Fruit fly (Drosophila melanogaster) whole organism, prepupa: ENCODE data around the gene Sry-beta.
A peak's percentile ranks its signal among the peaks of the same experiment; 100 is the strongest.

Experiments used
- Blimp-1 ChIP-seq: fragments of 200-800 bp; sonication (Bioruptor generic); optimal IDR thresholded peaks from 3 replicates; lab custom pipeline; 2017; ENCODE audit warnings: missing biosample characterization, missing genetic modification characterization, mild to moderate bottlenecking, moderate library complexity, missing genetic modification reagents
- CG10631 ChIP-seq: fragments of 200-800 bp; sonication (Bioruptor generic); optimal IDR thresholded peaks from 2 replicates; lab custom pipeline; 2016; ENCODE audit warnings: missing biosample characterization, missing genetic modification characterization
- CG10669 ChIP-seq: fragments of 200-800 bp; sonication (Bioruptor generic); optimal IDR thresholded peaks from 3 replicates; lab custom pipeline; 2018; ENCODE audit warnings: missing biosample characterization, mild to moderate bottlenecking, missing genetic modification characterization, moderate library complexity
- CG11294 ChIP-seq: fragments of 200-800 bp; sonication (Bioruptor generic); IDR thresholded peaks from 2 replicates; pipeline ENCODE4 v1.3.6; 2022; ENCODE audit warnings: missing biosample characterization, missing genetic modification characterization
- CG11762 ChIP-seq: fragments of 200-800 bp; sonication (Bioruptor generic); optimal IDR thresholded peaks from 3 replicates; lab custom pipeline; 2016; ENCODE audit warnings: missing biosample characterization, missing genetic modification characterization; ENCODE audit not compliant: insufficient read depth
- CG11902 ChIP-seq: fragments of 200-800 bp; sonication (Bioruptor generic); optimal IDR thresholded peaks from 3 replicates; lab custom pipeline; 2016; ENCODE audit warnings: missing biosample characterization, missing genetic modification characterization
- CG15336 ChIP-seq: fragments of 200-800 bp; sonication (Bioruptor generic); IDR thresholded peaks from 2 replicates; pipeline ENCODE4 v1.3.6; 2022; ENCODE audit warnings: missing biosample characterization, missing genetic modification characterization
- CG31627 ChIP-seq: fragments of 200-800 bp; sonication (Bioruptor generic); optimal IDR thresholded peaks from 3 replicates; lab custom pipeline; 2016; ENCODE audit warnings: missing biosample characterization, missing genetic modification characterization
- CG32006 ChIP-seq: fragments of 200-800 bp; sonication (Bioruptor generic); optimal IDR thresholded peaks from 3 replicates; lab custom pipeline; 2017; ENCODE audit warnings: missing biosample characterization, mild to moderate bottlenecking, missing genetic modification characterization
- CG3919 ChIP-seq: fragments of 200-800 bp; sonication (Bioruptor generic); optimal IDR thresholded peaks from 3 replicates; lab custom pipeline; 2016; ENCODE audit warnings: missing biosample characterization, missing genetic modification characterization
- CG4318 ChIP-seq: fragments of 200-800 bp; sonication (Bioruptor generic); optimal IDR thresholded peaks from 3 replicates; lab custom pipeline; 2017; ENCODE audit warnings: missing biosample characterization, mild to moderate bottlenecking, missing genetic modification characterization
- CG6163 ChIP-seq: fragments of 200-800 bp; sonication (Bioruptor generic); IDR thresholded peaks from 3 replicates; pipeline ENCODE4 v1.3.6; 2022; ENCODE audit warnings: missing biosample characterization, missing genetic modification characterization
- CG6276 ChIP-seq: fragments of 200-800 bp; sonication (Bioruptor generic); optimal IDR thresholded peaks from 2 replicates; lab custom pipeline; 2017; ENCODE audit warnings: missing biosample characterization, mild to moderate bottlenecking, missing genetic modification characterization
- CG6792 ChIP-seq: fragments of 200-800 bp; sonication (Bioruptor generic); optimal IDR thresholded peaks from 3 replicates; lab custom pipeline; 2016; ENCODE audit warnings: missing biosample characterization, missing genetic modification characterization
- CG6808 ChIP-seq: fragments of 200-800 bp; sonication (Bioruptor generic); optimal IDR thresholded peaks from 3 replicates; lab custom pipeline; 2017; ENCODE audit warnings: missing biosample characterization, missing genetic modification characterization, mild to moderate bottlenecking, moderate library complexity, missing genetic modification reagents
- CG6854 ChIP-seq: fragments of 200-800 bp; sonication (Bioruptor generic); optimal IDR thresholded peaks from 2 replicates; lab custom pipeline; 2017; ENCODE audit warnings: missing biosample characterization, mild to moderate bottlenecking, missing genetic modification characterization
- CG7368 ChIP-seq: fragments of 200-800 bp; sonication (Bioruptor generic); optimal IDR thresholded peaks from 3 replicates; lab custom pipeline; 2016; ENCODE audit warnings: missing biosample characterization, missing genetic modification characterization
- CG8119 ChIP-seq: fragments of 200-800 bp; sonication (Bioruptor generic); IDR thresholded peaks from 3 replicates; pipeline ENCODE4 v1.3.6; 2022; ENCODE audit warnings: missing biosample characterization, missing genetic modification characterization
- CG8319 ChIP-seq: fragments of 200-800 bp; sonication (Bioruptor generic); optimal IDR thresholded peaks from 3 replicates; lab custom pipeline; 2016; ENCODE audit warnings: missing biosample characterization, missing genetic modification characterization
- CG9139 ChIP-seq: fragments of 200-800 bp; sonication (Bioruptor generic); optimal IDR thresholded peaks from 3 replicates; lab custom pipeline; 2017; ENCODE audit warnings: missing biosample characterization, mild to moderate bottlenecking, missing genetic modification characterization
- Eip75B ChIP-seq: fragments of 200-800 bp; sonication (Bioruptor generic); optimal IDR thresholded peaks from 3 replicates; lab custom pipeline; 2016; ENCODE audit warnings: missing biosample characterization, missing genetic modification characterization
- Eip78C ChIP-seq: fragments of 200-800 bp; sonication (Bioruptor generic); peaks from one replicate; lab custom pipeline; 2016; ENCODE audit warnings: missing biosample characterization, missing genetic modification characterization
- Eip93F ChIP-seq: fragments of 200-800 bp; sonication (Bioruptor generic); optimal IDR thresholded peaks from 2 replicates; lab custom pipeline; 2016; ENCODE audit warnings: missing biosample characterization, mild to moderate bottlenecking, missing genetic modification characterization
- Ets21C ChIP-seq: fragments of 200-800 bp; sonication (Bioruptor generic); optimal IDR thresholded peaks from 3 replicates; lab custom pipeline; 2016; ENCODE audit warnings: missing biosample characterization, missing genetic modification characterization
- Ets96B ChIP-seq: fragments of 200-800 bp; optimal IDR thresholded peaks from 2 replicates; lab custom pipeline; 2019; ENCODE audit warnings: missing biosample characterization, mild to moderate bottlenecking, missing genetic modification characterization, moderate library complexity
- Gug ChIP-seq: fragments of 200-800 bp; sonication (Bioruptor generic); IDR thresholded peaks from 2 replicates; pipeline ENCODE4 v1.3.6; 2022; ENCODE audit warnings: missing biosample characterization, missing genetic modification characterization
- Hr38 ChIP-seq: sonication (Bioruptor generic); optimal IDR thresholded peaks from 2 replicates; lab custom pipeline; 2016; ENCODE audit warnings: missing biosample characterization, missing genetic modification characterization
- Hr39 ChIP-seq: fragments of 200-800 bp; sonication (Bioruptor generic); optimal IDR thresholded peaks from 2 replicates; lab custom pipeline; 2016; ENCODE audit warnings: missing biosample characterization, missing genetic modification characterization
- Hr4 ChIP-seq: fragments of 200-800 bp; sonication (Bioruptor generic); optimal IDR thresholded peaks from 3 replicates; lab custom pipeline; 2016; ENCODE audit warnings: missing biosample characterization, missing genetic modification characterization
- Lpt ChIP-seq: fragments of 200-800 bp; sonication (Bioruptor generic); optimal IDR thresholded peaks from 3 replicates; lab custom pipeline; 2016; ENCODE audit warnings: missing biosample characterization, missing genetic modification characterization
- Met ChIP-seq: fragments of 200-800 bp; sonication (Bioruptor generic); optimal IDR thresholded peaks from 3 replicates; lab custom pipeline; 2016; ENCODE audit warnings: missing biosample characterization, missing genetic modification characterization
- OdsH ChIP-seq: fragments of 200-800 bp; sonication (Bioruptor generic); optimal IDR thresholded peaks from 3 replicates; lab custom pipeline; 2016; ENCODE audit warnings: missing biosample characterization, missing genetic modification characterization
- Smox ChIP-seq: fragments of 200-800 bp; sonication (Bioruptor generic); optimal IDR thresholded peaks from 3 replicates; lab custom pipeline; 2016; ENCODE audit warnings: missing biosample characterization, missing genetic modification characterization
- Sox102F ChIP-seq: fragments of 200-800 bp; sonication (Bioruptor generic); optimal IDR thresholded peaks from 2 replicates; lab custom pipeline; 2016; ENCODE audit warnings: missing biosample characterization, mild to moderate bottlenecking, missing genetic modification characterization
- Sox14 ChIP-seq: fragments of 200-800 bp; sonication (Bioruptor generic); optimal IDR thresholded peaks from 3 replicates; lab custom pipeline; 2016; ENCODE audit warnings: missing biosample characterization, missing genetic modification characterization
- Sox15 ChIP-seq: fragments of 200-800 bp; sonication (Bioruptor generic); optimal IDR thresholded peaks from 3 replicates; lab custom pipeline; 2016; ENCODE audit warnings: missing biosample characterization, missing genetic modification characterization
- acj6 ChIP-seq: fragments of 200-800 bp; sonication (Bioruptor generic); optimal IDR thresholded peaks from 3 replicates; lab custom pipeline; 2016; ENCODE audit warnings: missing biosample characterization, missing genetic modification characterization
- cyc ChIP-seq: fragments of 200-800 bp; sonication (Bioruptor generic); optimal IDR thresholded peaks from 3 replicates; lab custom pipeline; 2016; ENCODE audit warnings: missing biosample characterization, missing genetic modification characterization
- dac ChIP-seq: fragments of 200-800 bp; sonication (Bioruptor generic); optimal IDR thresholded peaks from 2 replicates; lab custom pipeline; 2017; ENCODE audit warnings: missing biosample characterization, mild to moderate bottlenecking, missing genetic modification characterization
- dsx ChIP-seq: fragments of 200-800 bp; optimal IDR thresholded peaks from 3 replicates; lab custom pipeline; 2019; ENCODE audit warnings: missing biosample characterization, mild to moderate bottlenecking, missing genetic modification characterization, moderate library complexity; ENCODE audit not compliant: poor library complexity, severe bottlenecking
- eg ChIP-seq: fragments of 200-800 bp; sonication (Bioruptor generic); IDR thresholded peaks from 3 replicates; pipeline ENCODE4 v1.3.6; 2022; ENCODE audit warnings: missing biosample characterization, missing genetic modification characterization
- esn ChIP-seq: fragments of 200-800 bp; sonication (Bioruptor generic); optimal IDR thresholded peaks from 2 replicates; lab custom pipeline; 2016; ENCODE audit warnings: missing biosample characterization, mild to moderate bottlenecking, missing genetic modification characterization, moderate library complexity
- fd59A ChIP-seq: fragments of 200-800 bp; sonication (Bioruptor generic); optimal IDR thresholded peaks from 2 replicates; lab custom pipeline; 2017; ENCODE audit warnings: missing biosample characterization, mild to moderate bottlenecking, missing genetic modification characterization, missing genetic modification reagents
- fd85E ChIP-seq: fragments of 200-800 bp; sonication (Bioruptor generic); optimal IDR thresholded peaks from 3 replicates; lab custom pipeline; 2016; ENCODE audit warnings: missing biosample characterization, missing genetic modification characterization
- fkh ChIP-seq: fragments of 200-800 bp; sonication (Bioruptor generic); optimal IDR thresholded peaks from 3 replicates; lab custom pipeline; 2017; ENCODE audit warnings: missing biosample characterization, mild to moderate bottlenecking, missing genetic modification characterization, moderate library complexity
- lz ChIP-seq: fragments of 200-800 bp; sonication (Bioruptor generic); optimal IDR thresholded peaks from 3 replicates; lab custom pipeline; 2016; ENCODE audit warnings: missing biosample characterization, missing genetic modification characterization
- net ChIP-seq: fragments of 200-800 bp; sonication (Bioruptor generic); optimal IDR thresholded peaks from 3 replicates; lab custom pipeline; 2016; ENCODE audit warnings: missing biosample characterization, missing genetic modification characterization
- pdm3 ChIP-seq: fragments of 200-800 bp; sonication (Bioruptor generic); optimal IDR thresholded peaks from 3 replicates; lab custom pipeline; 2016; ENCODE audit warnings: missing biosample characterization, missing genetic modification characterization
- salr ChIP-seq, 2 experiments: fragments of 200-800 bp; sonication (Bioruptor generic); optimal IDR thresholded peaks; 3 replicates each; lab custom pipeline; 2016 to 2018; ENCODE audit warnings: missing biosample characterization in 2 of 2, missing genetic modification characterization in 2 of 2, mild to moderate bottlenecking in 1 of 2
- ss ChIP-seq, 2 experiments: fragments of 200-800 bp; sonication (Bioruptor generic); optimal IDR thresholded peaks; 2 replicates in 1 of 2; 3 replicates in 1 of 2; lab custom pipeline; 2017 to 2018; ENCODE audit warnings: mild to moderate bottlenecking in 2 of 2, missing biosample characterization in 2 of 2, missing genetic modification characterization in 2 of 2, moderate library complexity in 1 of 2
- svp ChIP-seq: fragments of 200-800 bp; sonication (Bioruptor generic); peaks from one replicate; lab custom pipeline; 2016; ENCODE audit warnings: missing biosample characterization, missing genetic modification characterization
- topi ChIP-seq: fragments of 200-800 bp; sonication (Bioruptor generic); optimal IDR thresholded peaks from 3 replicates; lab custom pipeline; 2016; ENCODE audit warnings: missing biosample characterization, missing genetic modification characterization
- vri ChIP-seq: fragments of 200-800 bp; sonication (Bioruptor generic); optimal IDR thresholded peaks from 3 replicates; lab custom pipeline; 2016; ENCODE audit warnings: missing biosample characterization, mild to moderate bottlenecking, missing genetic modification characterization

Sry-beta gene

dm6 chr3R:30092700-30093044 is 53.2 kb downstream of the Sry-beta start:
- no peak for TF ChIP-seq dsx (GFP tag; lab: Kevin White, UChicago)
- peak; percentile 55 for TF ChIP-seq CG11294 (GFP tag; lab: Robert Waterston, UW)
- peak; percentile 61 for TF ChIP-seq Hr39 (GFP tag; lab: Kevin White, UChicago)
- TF ChIP-seq salr (GFP tag; optimal IDR thresholded peaks at IDR 0.05; lab: Kevin White, UChicago), result peak in 1 of 2 experiments; percentile 62
- no peak for TF ChIP-seq fd85E (GFP tag; lab: Kevin White, UChicago)
- TF ChIP-seq Lpt (GFP tag; lab: Kevin White, UChicago), result peak; percentile 59
- no peak for TF ChIP-seq Eip93F (GFP tag; lab: Kevin White, UChicago)
- TF ChIP-seq CG31627, result peak; percentile 51
- peak; percentile 88 for TF ChIP-seq Hr4 (GFP tag; lab: Kevin White, UChicago)
- TF ChIP-seq CG32006 (GFP tag; lab: Kevin White, UChicago), result peak; percentile 85
- TF ChIP-seq ss (GFP tag; optimal IDR thresholded peaks at IDR 0.05; lab: Kevin White, UChicago), result no peak
- TF ChIP-seq Hr38 (GFP tag; lab: Kevin White, UChicago), result no peak
- TF ChIP-seq vri (GFP tag; lab: Kevin White, UChicago), result peak; percentile 9
- peak; percentile 31 for TF ChIP-seq Sox14
- TF ChIP-seq svp (GFP tag; lab: Kevin White, UChicago), result peak; percentile 52
- TF ChIP-seq pdm3 (GFP tag; lab: Kevin White, UChicago), result peak; percentile 59
- TF ChIP-seq CG6276, result peak; percentile 54
- peak; percentile 55 for TF ChIP-seq acj6 (GFP tag; lab: Kevin White, UChicago)
- no peak for TF ChIP-seq fd59A (GFP tag; lab: Kevin White, UChicago)
- peak; percentile 53 for TF ChIP-seq net
- TF ChIP-seq CG4318 (GFP tag; lab: Kevin White, UChicago), result peak; percentile 62
- peak; percentile 29 for TF ChIP-seq lz
- peak; percentile 28 for TF ChIP-seq Eip75B (GFP tag; lab: Kevin White, UChicago)
- TF ChIP-seq CG11762 (GFP tag; lab: Kevin White, UChicago), result no peak
- TF ChIP-seq topi (GFP tag; lab: Kevin White, UChicago), result peak; percentile 49
- peak; percentile 86 for TF ChIP-seq Eip78C
- peak; percentile 30 for TF ChIP-seq CG11902 (GFP tag; lab: Kevin White, UChicago)
- peak; percentile 4 for TF ChIP-seq CG7368 (GFP tag; lab: Kevin White, UChicago)
- peak; percentile 85 for TF ChIP-seq eg
- TF ChIP-seq esn, result peak; percentile 38
- peak; percentile 84 for TF ChIP-seq CG15336 (GFP tag; lab: Robert Waterston, UW)
- TF ChIP-seq CG9139, result no peak
- TF ChIP-seq Ets21C, result peak; percentile 13
- TF ChIP-seq CG6163, result peak; percentile 82
- peak; percentile 79 for TF ChIP-seq CG8119 (GFP tag; lab: Robert Waterston, UW)
- TF ChIP-seq dac (GFP tag; lab: Kevin White, UChicago), result peak; percentile 74
- no peak for TF ChIP-seq CG10669 (GFP tag; lab: Kevin White, UChicago)
- TF ChIP-seq CG8319, result no peak
- TF ChIP-seq Blimp-1 (GFP tag; lab: Kevin White, UChicago), result peak; percentile 19
- TF ChIP-seq CG3919, result peak; percentile 57
- peak; percentile 46 for TF ChIP-seq Met
- TF ChIP-seq CG6854 (GFP tag; lab: Kevin White, UChicago), result no peak
- no peak for TF ChIP-seq fkh
- no peak for TF ChIP-seq Ets96B (tag; lab: Kevin White, UChicago)
- TF ChIP-seq CG6792 (GFP tag; lab: Kevin White, UChicago), result peak; percentile 23
- TF ChIP-seq CG6808 (GFP tag; lab: Kevin White, UChicago), result no peak
- TF ChIP-seq Gug (GFP tag; lab: Robert Waterston, UW), result 0 out of 2 replicates have a peak, but pooled peaks have one; percentile 40
- peak; percentile 41 for TF ChIP-seq cyc (GFP tag; lab: Kevin White, UChicago)
- TF ChIP-seq CG10631 (GFP tag; lab: Kevin White, UChicago), result peak; percentile 51
- peak; percentile 38 for TF ChIP-seq Sox102F
- no peak for TF ChIP-seq Sox15 (GFP tag; lab: Kevin White, UChicago)
- peak; percentile 71 for TF ChIP-seq OdsH (GFP tag; lab: Kevin White, UChicago)
- peak; percentile 20 for TF ChIP-seq Smox
